Worm (Caenorhabditis elegans) whole organism, L2 larva: ENCODE results near the gene srh-192.

Source experiments
- mdl-1 ChIP-seq, 2 experiments: fragments of 150-350 bp in 1 of 2; sonication (generic microtip) in 1 of 2; optimal IDR thresholded peaks; 2 replicates each; lab custom pipeline; 2017; ENCODE audit warnings: missing biosample characterization in 2 of 2, missing genetic modification characterization in 2 of 2
- nhr-11 ChIP-seq: fragments of 150-350 bp; optimal IDR thresholded peaks from 2 replicates; lab custom pipeline; 2014; ENCODE audit warnings: missing biosample characterization, missing genetic modification characterization
- sem-4 ChIP-seq: fragments of 150-350 bp; optimal IDR thresholded peaks from 2 replicates; lab custom pipeline; 2014; ENCODE audit warnings: missing biosample characterization, missing genetic modification reagents, missing genetic modification characterization

DNA sequence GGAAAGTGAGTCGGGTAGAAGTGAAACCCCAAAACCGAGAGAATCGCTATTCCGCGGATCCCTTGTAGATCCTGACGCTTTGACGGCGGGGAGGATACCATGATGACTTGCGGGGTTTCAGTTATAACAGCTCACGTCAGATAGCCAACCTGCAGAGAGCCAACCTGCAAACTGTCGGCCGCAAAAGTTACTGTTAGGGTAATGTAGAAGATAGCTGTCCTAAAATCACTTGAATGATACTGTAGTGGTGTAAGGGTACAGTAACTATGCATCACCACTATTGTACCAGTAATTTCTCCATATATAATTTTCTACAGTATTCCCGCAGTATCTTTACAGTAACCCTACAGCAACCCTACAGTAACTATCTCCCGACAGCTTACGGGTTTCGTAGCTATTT, 17.5 kb upstream of the srh-192 start, which contains the start of gene oac-12:
- no peak for TF ChIP-seq mdl-1 (tag; optimal IDR thresholded peaks at IDR 0.05; lab: Kevin White, UChicago)
- no peak for TF ChIP-seq sem-4 (tag; lab: Kevin White, UChicago)
- no peak for TF ChIP-seq nhr-11 (tag; lab: Kevin White, UChicago)
